Fruit fly (Drosophila melanogaster) Kc167 (cell line): ENCODE results near the gene CG9166.

Experiments used
- insv ChIP-seq: fragments of >200 bp; optimal IDR thresholded peaks from 3 replicates; lab custom pipeline; 2018; ENCODE audit warnings: missing external identifiers
- psq ChIP-seq: fragments of >200 bp; optimal IDR thresholded peaks from 2 replicates; lab custom pipeline; 2017; ENCODE audit warnings: missing external identifiers
- ttk ChIP-seq: sonication (Bioruptor generic); optimal IDR thresholded peaks from 2 replicates; lab custom pipeline; 2017; ENCODE audit warnings: missing external identifiers

DNA sequence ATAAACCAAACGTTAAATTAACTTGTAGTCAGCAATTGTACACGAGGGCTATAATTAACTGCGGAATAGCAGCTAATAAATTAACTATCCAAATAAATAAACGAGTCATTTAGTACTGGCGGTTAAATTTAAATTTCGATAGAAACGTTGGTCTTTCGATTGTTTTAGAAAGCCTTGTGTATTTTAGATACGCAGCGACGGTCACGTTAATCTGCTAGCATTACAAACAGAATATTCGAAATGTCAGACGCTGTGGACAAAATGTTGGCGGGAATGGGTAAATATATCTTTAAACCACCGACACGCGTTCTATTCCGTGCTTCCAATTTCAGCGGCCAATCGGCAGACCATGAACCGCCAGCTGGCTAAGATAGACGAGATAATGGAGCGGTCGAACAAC lies 19.4 kb upstream of the CG9166 start, which contains the start of gene msd1:
- TF ChIP-seq insv (lab: Kevin White, UChicago) (no peak), ttk (no peak), psq (lab: Kevin White, UChicago) (no peak)
